Worm (Caenorhabditis elegans) whole organism, early embryonic: Measurements from ENCODE around the gene K12H6.8.
A peak's percentile ranks its signal among the peaks of the same experiment; 100 is the strongest.

Source experiments
- B0310.2 ChIP-seq: sonication (generic microtip); optimal IDR thresholded peaks from 2 replicates; lab custom pipeline; 2016; ENCODE audit warnings: mild to moderate bottlenecking, missing genetic modification characterization, missing compliant biosample characterization
- F13C5.2 ChIP-seq: sonication (generic microtip); optimal IDR thresholded peaks from 2 replicates; lab custom pipeline; 2017; ENCODE audit warnings: mild to moderate bottlenecking, missing genetic modification characterization, inconsistent platforms, missing compliant biosample characterization
- aly-1 ChIP-seq: sonication (generic microtip); optimal IDR thresholded peaks from 2 replicates; lab custom pipeline; 2016; ENCODE audit warnings: missing genetic modification characterization, missing compliant biosample characterization
- ama-1 ChIP-seq: fragments of 150-350 bp; optimal IDR thresholded peaks from 2 replicates; lab custom pipeline; 2014
- ceh-13 ChIP-seq: fragments of 200-800 bp; sonication (Bioruptor generic); optimal IDR thresholded peaks from 2 replicates; lab custom pipeline; 2018; ENCODE audit warnings: mild to moderate bottlenecking, missing genetic modification characterization, missing compliant biosample characterization
- ceh-36 ChIP-seq: sonication (generic microtip); optimal IDR thresholded peaks from 2 replicates; lab custom pipeline; 2016; ENCODE audit warnings: missing genetic modification characterization, inconsistent platforms, missing compliant biosample characterization
- ets-7 ChIP-seq: sonication (generic microtip); optimal IDR thresholded peaks from 2 replicates; lab custom pipeline; 2016; ENCODE audit warnings: missing genotype, missing genetic modification characterization, missing compliant biosample characterization
- flt-1 ChIP-seq: fragments of 200-800 bp; sonication (Bioruptor generic); IDR thresholded peaks from 2 replicates; pipeline ENCODE4 v1.3.6; 2022; ENCODE audit warnings: missing genetic modification characterization, missing compliant biosample characterization
- hmbx-1 ChIP-seq: sonication (generic microtip); optimal IDR thresholded peaks from 2 replicates; lab custom pipeline; 2016; ENCODE audit warnings: mild to moderate bottlenecking, missing genetic modification characterization, missing compliant biosample characterization
- hmg-4 ChIP-seq: fragments of 200-800 bp; sonication (Bioruptor generic); optimal IDR thresholded peaks from 2 replicates; lab custom pipeline; 2018; ENCODE audit warnings: mild to moderate bottlenecking, missing genetic modification characterization, missing compliant biosample characterization
- hnd-1 ChIP-seq: sonication (generic microtip); optimal IDR thresholded peaks from 2 replicates; lab custom pipeline; 2016; ENCODE audit warnings: missing genetic modification characterization, missing compliant biosample characterization
- pes-1 ChIP-seq: fragments of 200-800 bp; sonication (Bioruptor generic); IDR thresholded peaks from 2 replicates; pipeline ENCODE4 v1.3.6; 2022; ENCODE audit warnings: missing genetic modification reagents, missing genetic modification characterization, missing compliant biosample characterization
- scrt-1 ChIP-seq: fragments of 200-800 bp; sonication (Bioruptor generic); IDR thresholded peaks from 2 replicates; pipeline ENCODE4 v1.3.6; 2022; ENCODE audit warnings: missing genetic modification characterization, missing compliant biosample characterization
- sea-1 ChIP-seq: fragments of 200-800 bp; sonication (Bioruptor generic); conservative IDR thresholded peaks from 2 replicates; pipeline ENCODE4 v1.3.6; 2022; ENCODE audit warnings: missing genetic modification characterization, missing compliant biosample characterization
- tbx-11 ChIP-seq: fragments of 200-800 bp; sonication (Bioruptor generic); IDR thresholded peaks from 2 replicates; pipeline ENCODE4 v1.3.6; 2022; ENCODE audit warnings: missing genetic modification characterization, missing compliant biosample characterization
- tbx-37 ChIP-seq: fragments of 200-800 bp; sonication (Bioruptor generic); conservative IDR thresholded peaks from 2 replicates; pipeline ENCODE4 v1.3.6; 2022; ENCODE audit warnings: missing genetic modification reagents, missing genetic modification characterization, missing compliant biosample characterization
- tra-4 ChIP-seq: sonication (generic microtip); optimal IDR thresholded peaks from 2 replicates; lab custom pipeline; 2017; ENCODE audit warnings: missing genetic modification characterization, missing compliant biosample characterization

K12H6.8 gene

DNA sequence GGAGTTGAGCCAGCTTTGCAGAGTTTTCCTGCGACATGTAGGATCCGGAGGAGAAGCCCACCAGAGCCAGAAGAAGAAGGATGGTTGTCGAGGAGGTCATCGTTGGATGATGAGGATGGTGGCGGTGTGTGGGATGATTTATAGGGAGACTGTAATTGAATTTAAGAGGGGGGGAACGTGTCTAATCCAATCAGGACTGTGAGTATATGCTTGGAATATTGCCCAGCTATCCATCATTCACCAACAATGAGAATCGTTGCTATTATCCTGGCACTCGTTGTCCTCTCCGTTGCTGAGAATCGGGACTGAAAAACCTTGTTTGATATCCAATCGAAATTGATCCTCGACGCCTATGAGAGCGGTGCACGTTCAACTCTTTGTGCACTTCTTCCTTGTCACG, 1.6 kb upstream of the K12H6.8 start, which contains the start of gene K12H6.5:
Gene K12H6.5 (minus strand): TSS at position 101 of the 400 bp plus-strand sequence.
- no peak for TF ChIP-seq tra-4 (tag; lab: Kevin White, UChicago)
- no peak for TF ChIP-seq ama-1
- no peak for TF ChIP-seq hmg-4 (GFP tag; lab: Kevin White, UChicago)
- no peak for TF ChIP-seq pes-1 (GFP tag; lab: Robert Waterston, UW)
- no peak for TF ChIP-seq scrt-1 (GFP tag; lab: Robert Waterston, UW)
- TF ChIP-seq sea-1 (GFP tag; lab: Robert Waterston, UW), result no peak
- no peak for TF ChIP-seq tbx-11 (GFP tag; lab: Robert Waterston, UW)
- no peak for TF ChIP-seq hnd-1 (tag; lab: Kevin White, UChicago)
- no peak for TF ChIP-seq ceh-13
- TF ChIP-seq B0310.2 (tag; lab: Kevin White, UChicago), result no peak
- no peak for TF ChIP-seq ceh-36
- no peak for TF ChIP-seq aly-1 (tag; lab: Kevin White, UChicago)
- no peak for TF ChIP-seq tbx-37
- no peak for TF ChIP-seq ets-7 (tag; lab: Kevin White, UChicago)
- no peak for TF ChIP-seq hmbx-1
- TF ChIP-seq flt-1 (GFP tag; lab: Robert Waterston, UW), result no peak
- TF ChIP-seq F13C5.2 (tag; lab: Kevin White, UChicago), result no peak

ce11 chrII:2829482-2829881, 1.8 kb downstream of the K12H6.8 start:
- TF ChIP-seq tbx-11 (GFP tag; lab: Robert Waterston, UW), result no peak
- TF ChIP-seq hnd-1 (tag; lab: Kevin White, UChicago), result no peak
- no peak for TF ChIP-seq hmg-4 (GFP tag; lab: Kevin White, UChicago)
- no peak for TF ChIP-seq sea-1 (GFP tag; lab: Robert Waterston, UW)
- no peak for TF ChIP-seq scrt-1 (GFP tag; lab: Robert Waterston, UW)
- TF ChIP-seq ets-7 (tag; lab: Kevin White, UChicago), result no peak
- TF ChIP-seq F13C5.2 (tag; lab: Kevin White, UChicago), result no peak
- TF ChIP-seq B0310.2 (tag; lab: Kevin White, UChicago), result no peak
- TF ChIP-seq pes-1 (GFP tag; lab: Robert Waterston, UW), result no peak
- no peak for TF ChIP-seq tra-4 (tag; lab: Kevin White, UChicago)
- TF ChIP-seq tbx-37, result no peak

ce11 chrII:2830144-2830543, 2.4 kb downstream of the K12H6.8 start:
- no peak for TF ChIP-seq ets-7 (tag; lab: Kevin White, UChicago)
- no peak for TF ChIP-seq tbx-37
- TF ChIP-seq ceh-36, result no peak
- no peak for TF ChIP-seq hnd-1 (tag; lab: Kevin White, UChicago)
- TF ChIP-seq sea-1 (GFP tag; lab: Robert Waterston, UW), result no peak
- TF ChIP-seq hmg-4 (GFP tag; lab: Kevin White, UChicago), result no peak
- no peak for TF ChIP-seq flt-1 (GFP tag; lab: Robert Waterston, UW)
- TF ChIP-seq B0310.2 (tag; lab: Kevin White, UChicago), result no peak
- TF ChIP-seq scrt-1 (GFP tag; lab: Robert Waterston, UW), result no peak
- no peak for TF ChIP-seq aly-1 (tag; lab: Kevin White, UChicago)
- TF ChIP-seq pes-1 (GFP tag; lab: Robert Waterston, UW), result no peak
- TF ChIP-seq hmbx-1, result no peak
- TF ChIP-seq F13C5.2 (tag; lab: Kevin White, UChicago), result no peak
- TF ChIP-seq ama-1, result no peak
- no peak for TF ChIP-seq tbx-11 (GFP tag; lab: Robert Waterston, UW)
- TF ChIP-seq tra-4 (tag; lab: Kevin White, UChicago), result no peak
- TF ChIP-seq ceh-13, result no peak

ce11 chrII:2831173-2831572, 3.5 kb downstream of the K12H6.8 start, which contains the start of gene K12H6.6:
TSS of gene K12H6.6 (minus strand) at chrII:2831233.
- TF ChIP-seq aly-1 (tag; lab: Kevin White, UChicago), result no peak
- TF ChIP-seq B0310.2 (tag; lab: Kevin White, UChicago), result no peak
- TF ChIP-seq flt-1 (GFP tag; lab: Robert Waterston, UW), result no peak
- TF ChIP-seq scrt-1 (GFP tag; lab: Robert Waterston, UW), result no peak
- no peak for TF ChIP-seq hnd-1 (tag; lab: Kevin White, UChicago)
- no peak for TF ChIP-seq ceh-36
- no peak for TF ChIP-seq hmg-4 (GFP tag; lab: Kevin White, UChicago)
- no peak for TF ChIP-seq hmbx-1
- no peak for TF ChIP-seq ama-1
- no peak for TF ChIP-seq ceh-13
- TF ChIP-seq tbx-37, result no peak

DNA sequence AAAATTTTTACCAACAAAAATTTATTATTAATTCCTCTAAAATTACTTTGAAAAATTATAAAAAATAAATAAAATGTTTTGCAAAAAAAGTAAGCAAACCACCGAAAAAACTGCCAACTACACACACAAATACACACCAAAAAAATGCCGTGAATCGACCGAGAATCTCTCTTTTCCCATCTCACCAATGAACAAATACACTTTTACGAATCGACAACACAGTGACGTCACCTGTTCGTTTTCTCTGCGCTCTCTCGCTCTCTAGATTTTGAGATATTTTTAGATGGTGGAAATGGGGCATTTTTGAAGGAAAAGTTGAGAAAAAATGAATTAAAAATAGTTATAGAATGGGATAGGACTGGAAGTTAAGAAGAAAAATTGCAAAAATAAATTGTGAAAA, 4.4 kb downstream of the K12H6.8 start:
- TF ChIP-seq hmbx-1, result no peak
- no peak for TF ChIP-seq ama-1
- TF ChIP-seq ceh-13, result no peak
- TF ChIP-seq hmg-4 (GFP tag; lab: Kevin White, UChicago), result no peak
- no peak for TF ChIP-seq scrt-1 (GFP tag; lab: Robert Waterston, UW)
- TF ChIP-seq tbx-11 (GFP tag; lab: Robert Waterston, UW), result no peak
- TF ChIP-seq pes-1 (GFP tag; lab: Robert Waterston, UW), result no peak
- TF ChIP-seq sea-1 (GFP tag; lab: Robert Waterston, UW), result no peak
- TF ChIP-seq ets-7 (tag; lab: Kevin White, UChicago), result no peak
- TF ChIP-seq F13C5.2 (tag; lab: Kevin White, UChicago), result no peak
- no peak for TF ChIP-seq tbx-37
- no peak for TF ChIP-seq flt-1 (GFP tag; lab: Robert Waterston, UW)

ce11 chrII:2832539-2832938, 4.8 kb downstream of the K12H6.8 start:
- TF ChIP-seq hmg-4 (GFP tag; lab: Kevin White, UChicago) (peak; percentile 9), ceh-13 (no peak), tra-4 (tag; lab: Kevin White, UChicago) (no peak), flt-1 (GFP tag; lab: Robert Waterston, UW) (no peak), tbx-11 (GFP tag; lab: Robert Waterston, UW) (no peak)

DNA sequence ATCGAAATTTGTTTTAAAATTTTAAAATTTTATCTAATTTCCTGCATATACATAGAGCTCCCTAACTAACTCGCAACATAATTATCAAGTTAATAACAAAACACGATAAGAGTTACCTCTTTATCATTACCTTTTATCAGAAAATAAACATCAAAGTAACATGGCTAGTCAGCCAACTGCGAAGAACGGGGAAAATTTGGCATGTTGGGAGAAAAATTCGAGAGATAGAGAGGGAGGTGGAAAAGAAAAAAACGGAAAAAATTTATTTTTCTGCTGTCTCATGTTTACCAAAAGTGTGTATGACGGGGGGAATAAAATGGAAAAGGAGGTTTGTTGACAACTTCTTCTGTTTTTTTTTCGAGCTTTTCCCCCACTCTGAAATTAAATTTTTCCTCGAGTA, 6.4 kb downstream of the K12H6.8 start:
- TF ChIP-seq ets-7 (tag; lab: Kevin White, UChicago), result no peak
- TF ChIP-seq F13C5.2 (tag; lab: Kevin White, UChicago), result no peak
- TF ChIP-seq tbx-37, result no peak
- no peak for TF ChIP-seq ceh-13
- no peak for TF ChIP-seq ceh-36
- TF ChIP-seq ama-1, result no peak
- no peak for TF ChIP-seq tra-4 (tag; lab: Kevin White, UChicago)
- no peak for TF ChIP-seq pes-1 (GFP tag; lab: Robert Waterston, UW)
- TF ChIP-seq hmg-4 (GFP tag; lab: Kevin White, UChicago), result no peak
- no peak for TF ChIP-seq hmbx-1
- TF ChIP-seq tbx-11 (GFP tag; lab: Robert Waterston, UW), result no peak
- TF ChIP-seq scrt-1 (GFP tag; lab: Robert Waterston, UW), result no peak
- no peak for TF ChIP-seq hnd-1 (tag; lab: Kevin White, UChicago)
